Worm (Caenorhabditis elegans) whole organism, L3 larva: ENCODE data around the gene nas-20.
A peak's percentile ranks its signal among the peaks of the same experiment; 100 is the strongest.

Source experiments
- ceh-28 ChIP-seq: fragments of 150-350 bp; optimal IDR thresholded peaks from 2 replicates; lab custom pipeline; 2014; ENCODE audit warnings: missing biosample characterization, missing genetic modification reagents, missing genetic modification characterization
- egl-5 ChIP-seq: fragments of 150-350 bp; optimal IDR thresholded peaks from 2 replicates; lab custom pipeline; 2017; ENCODE audit warnings: missing biosample characterization, missing genetic modification reagents, missing genetic modification characterization, inconsistent platforms
- elt-2 ChIP-seq: sonication (generic microtip); optimal IDR thresholded peaks from 2 replicates; lab custom pipeline; 2016; ENCODE audit warnings: missing genetic modification reagents, mild to moderate bottlenecking, missing genetic modification characterization, missing compliant biosample characterization
- eor-1 ChIP-seq, 2 experiments: fragments of 150-350 bp; optimal IDR thresholded peaks; 2 replicates each; lab custom pipeline; 2014 to 2018; ENCODE audit warnings: missing biosample characterization in 2 of 2, missing genetic modification characterization in 2 of 2
- fkh-10 ChIP-seq: sonication (generic microtip); optimal IDR thresholded peaks from 2 replicates; lab custom pipeline; 2017; ENCODE audit warnings: missing biosample characterization, missing genetic modification reagents, missing genetic modification characterization
- fkh-2 ChIP-seq: fragments of 150-350 bp; optimal IDR thresholded peaks from 2 replicates; lab custom pipeline; 2014; ENCODE audit warnings: missing biosample characterization, missing genetic modification reagents, missing genetic modification characterization
- hmg-11 ChIP-seq: sonication (generic microtip); optimal IDR thresholded peaks from 2 replicates; lab custom pipeline; 2016; ENCODE audit warnings: missing genetic modification characterization, missing compliant biosample characterization
- jun-1 ChIP-seq: fragments of 150-350 bp; optimal IDR thresholded peaks from 2 replicates; lab custom pipeline; 2014; ENCODE audit warnings: missing biosample characterization, missing genetic modification reagents, missing genetic modification characterization
- lin-39 ChIP-seq: fragments of 150-350 bp; optimal IDR thresholded peaks from 2 replicates; lab custom pipeline; 2018; ENCODE audit warnings: missing biosample characterization, missing genetic modification reagents, missing genetic modification characterization
- mdl-1 ChIP-seq: fragments of 150-350 bp; optimal IDR thresholded peaks from 2 replicates; lab custom pipeline; 2014; ENCODE audit warnings: missing biosample characterization, missing genetic modification characterization
- mml-1 ChIP-seq: fragments of 150-350 bp; sonication (generic microtip); optimal IDR thresholded peaks from 3 replicates; lab custom pipeline; 2014; ENCODE audit warnings: missing biosample characterization, missing genetic modification characterization
- nfya-1 ChIP-seq: sonication (generic microtip); optimal IDR thresholded peaks from 2 replicates; lab custom pipeline; 2017; ENCODE audit warnings: missing genetic modification characterization, mild to moderate bottlenecking, missing compliant biosample characterization, antibody characterized with exemption, moderate library complexity; ENCODE audit not compliant: insufficient read depth
- nhr-12 ChIP-seq: fragments of 150-350 bp; optimal IDR thresholded peaks from 2 replicates; lab custom pipeline; 2014; ENCODE audit warnings: missing biosample characterization, missing genetic modification characterization
- nhr-23 ChIP-seq: fragments of 150-350 bp; optimal IDR thresholded peaks from 2 replicates; lab custom pipeline; 2014; ENCODE audit warnings: missing biosample characterization, missing genetic modification reagents, missing genetic modification characterization
- nhr-28 ChIP-seq: fragments of 150-350 bp; optimal IDR thresholded peaks from 2 replicates; lab custom pipeline; 2014; ENCODE audit warnings: missing biosample characterization, missing genetic modification characterization
- nhr-43 ChIP-seq: sonication (generic microtip); optimal IDR thresholded peaks from 2 replicates; lab custom pipeline; 2016; ENCODE audit warnings: mild to moderate bottlenecking, missing genetic modification characterization, missing compliant biosample characterization; ENCODE audit not compliant: poor library complexity, severe bottlenecking
- nhr-76 ChIP-seq: fragments of 150-350 bp; sonication (generic microtip); optimal IDR thresholded peaks from 5 replicates; lab custom pipeline; 2014; ENCODE audit warnings: missing biosample characterization, missing genetic modification characterization
- pha-4 ChIP-seq: fragments of 150-350 bp; optimal IDR thresholded peaks from 2 replicates; lab custom pipeline; 2014; ENCODE audit warnings: missing biosample characterization, missing genetic modification reagents, missing genetic modification characterization
- pqm-1 ChIP-seq: fragments of 150-350 bp; optimal IDR thresholded peaks from 2 replicates; lab custom pipeline; 2017; ENCODE audit warnings: missing biosample characterization, missing genetic modification characterization, inconsistent platforms
- snpc-4 ChIP-seq: fragments of 150-350 bp; optimal IDR thresholded peaks from 2 replicates; lab custom pipeline; 2014; ENCODE audit warnings: missing biosample characterization, missing genetic modification characterization
- tbx-2 ChIP-seq: sonication (generic microtip); optimal IDR thresholded peaks from 2 replicates; lab custom pipeline; 2016; ENCODE audit warnings: mild to moderate bottlenecking, missing genetic modification characterization, missing compliant biosample characterization
- unc-39 ChIP-seq: sonication (generic microtip); optimal IDR thresholded peaks from 4 replicates; lab custom pipeline; 2017; ENCODE audit warnings: missing biosample characterization, missing genetic modification characterization
- unc-62 ChIP-seq: fragments of 150-350 bp; sonication (generic microtip); optimal IDR thresholded peaks from 4 replicates; lab custom pipeline; 2014; ENCODE audit warnings: missing biosample characterization, missing genetic modification reagents, missing genetic modification characterization
- ztf-11 ChIP-seq: fragments of 150-350 bp; optimal IDR thresholded peaks from 2 replicates; lab custom pipeline; 2014; ENCODE audit warnings: missing biosample characterization, missing genetic modification characterization
- ztf-4 ChIP-seq: fragments of 150-350 bp; optimal IDR thresholded peaks from 2 replicates; lab custom pipeline; 2014; ENCODE audit warnings: missing biosample characterization, missing genetic modification characterization

nas-20 gene

ce11 chrV:11449404-11449803 lies 22.7 kb downstream of the nas-20 start:
- TF ChIP-seq unc-39 (tag; lab: Kevin White, UChicago) (no peak), snpc-4 (tag; lab: Kevin White, UChicago) (no peak), egl-5 (tag; lab: Kevin White, UChicago) (no peak), nhr-23 (tag; lab: Kevin White, UChicago) (no peak), nhr-76 (tag; lab: Kevin White, UChicago) (no peak)

ce11 chrV:11446297-11446696 lies 25.8 kb downstream of the nas-20 start, which contains the start of gene mig-17:
mig-17 (plus strand) TSS chrV:11446685.
- TF ChIP-seq egl-5 (tag; lab: Kevin White, UChicago) (peak; percentile 53), hmg-11 (no peak), nfya-1 (tag; lab: Kevin White, UChicago) (peak; percentile 23), eor-1 (tag; optimal IDR thresholded peaks at IDR 0.05; lab: Kevin White, UChicago) (no peak)
- TF ChIP-seq, all 47 proteins: peak for 2

ce11 chrV:11445375-11445774 lies 26.7 kb downstream of the nas-20 start:
- peak; percentile 52 for TF ChIP-seq unc-62
- no peak for TF ChIP-seq tbx-2 (tag; lab: Kevin White, UChicago)
- peak; percentile 20 for TF ChIP-seq snpc-4 (tag; lab: Kevin White, UChicago)
- peak; percentile 48 for TF ChIP-seq egl-5 (tag; lab: Kevin White, UChicago)
- peak; percentile 86 for TF ChIP-seq nfya-1 (tag; lab: Kevin White, UChicago)
- TF ChIP-seq mml-1 (tag; lab: Kevin White, UChicago) = no peak
- peak; percentile 73 for TF ChIP-seq lin-39 (tag; lab: Kevin White, UChicago)
- no peak for TF ChIP-seq fkh-10 (GFP tag; lab: Kevin White, UChicago)
- TF ChIP-seq elt-2 (tag; lab: Kevin White, UChicago) = no peak
- no peak for TF ChIP-seq mdl-1 (tag; lab: Kevin White, UChicago)
- peak; percentile 30 for TF ChIP-seq hmg-11
- no peak for TF ChIP-seq pha-4 (tag; lab: Kevin White, UChicago)
- peak; percentile 28 for TF ChIP-seq ceh-28

ce11 chrV:11443503-11443902 lies 28.6 kb downstream of the nas-20 start, which contains the start of gene F57B7.2:
F57B7.2 (minus strand) TSS chrV:11443603.
- peak; percentile 6 for TF ChIP-seq unc-62
- peak; percentile 16 for TF ChIP-seq nfya-1 (tag; lab: Kevin White, UChicago)
- TF ChIP-seq lin-39 (tag; lab: Kevin White, UChicago) = no peak
- TF ChIP-seq, all 47 proteins: peak for 2

- TF ChIP-seq jun-1 (no peak), ztf-4 (no peak), fkh-2 (no peak), nhr-28 (no peak), pqm-1 (tag; lab: Kevin White, UChicago) (no peak), unc-39 (tag; lab: Kevin White, UChicago) (no peak), nhr-12 (tag; lab: Kevin White, UChicago) (no peak), eor-1 (tag; optimal IDR thresholded peaks at IDR 0.05; lab: Kevin White, UChicago) (no peak)
Observed at ce11 chrV:11439202-11439601, 32.9 kb downstream of the nas-20 start.

- TF ChIP-seq nhr-43 = no peak
Observed at ce11 chrV:11438464-11438863, 33.6 kb downstream of the nas-20 start, which contains the start of gene dmsr-1. dmsr-1 (plus strand) TSS chrV:11438764.

ce11 chrV:11436407-11436806 lies 35.7 kb downstream of the nas-20 start:
- no peak for TF ChIP-seq nhr-12 (tag; lab: Kevin White, UChicago)
- no peak for TF ChIP-seq lin-39 (tag; lab: Kevin White, UChicago)
- no peak for TF ChIP-seq mml-1 (tag; lab: Kevin White, UChicago)
- TF ChIP-seq ztf-11 = no peak
- TF ChIP-seq unc-39 (tag; lab: Kevin White, UChicago) = no peak
- no peak for TF ChIP-seq hmg-11

- TF ChIP-seq unc-62 = no peak
Observed at ce11 chrV:11435242-11435641, 36.9 kb downstream of the nas-20 start.
